Fruit fly (Drosophila melanogaster) whole organism, pupa: ENCODE results near the gene Mtl.

Source experiments
- CG12605 ChIP-seq: fragments of 200-800 bp; sonication (Bioruptor generic); IDR thresholded peaks from 2 replicates; pipeline ENCODE4 v1.3.6; 2022; ENCODE audit warnings: missing biosample characterization, missing genetic modification characterization
- CG15710 ChIP-seq: fragments of 200-800 bp; sonication (Bioruptor generic); optimal IDR thresholded peaks from 2 replicates; lab custom pipeline; 2018; ENCODE audit warnings: missing biosample characterization, mild to moderate bottlenecking, missing genetic modification characterization, moderate library complexity
- CG17806 ChIP-seq: fragments of 200-800 bp; sonication (Bioruptor generic); optimal IDR thresholded peaks from 2 replicates; lab custom pipeline; 2018; ENCODE audit warnings: missing biosample characterization, mild to moderate bottlenecking, missing genetic modification characterization, moderate library complexity
- CG4496 ChIP-seq: fragments of 200-800 bp; sonication (Bioruptor generic); IDR thresholded peaks from 3 replicates; pipeline ENCODE4 v1.3.6; 2022; ENCODE audit warnings: missing biosample characterization, missing genetic modification characterization
- CG8159 ChIP-seq: fragments of 200-800 bp; sonication (Bioruptor generic); optimal IDR thresholded peaks from 3 replicates; lab custom pipeline; 2018; ENCODE audit warnings: missing biosample characterization, mild to moderate bottlenecking, missing genetic modification characterization, moderate library complexity
- CG8301 ChIP-seq: fragments of 200-800 bp; sonication (Bioruptor generic); optimal IDR thresholded peaks from 2 replicates; lab custom pipeline; 2018; ENCODE audit warnings: missing biosample characterization, mild to moderate bottlenecking, missing genetic modification characterization
- CG9948 ChIP-seq: fragments of 200-800 bp; sonication (Bioruptor generic); optimal IDR thresholded peaks from 2 replicates; lab custom pipeline; 2018; ENCODE audit warnings: missing biosample characterization, mild to moderate bottlenecking, missing genetic modification characterization, moderate library complexity
- Ets98B ChIP-seq: fragments of 200-800 bp; sonication (Bioruptor generic); IDR thresholded peaks from 2 replicates; pipeline ENCODE4 v1.3.6; 2022; ENCODE audit warnings: missing biosample characterization, missing genetic modification characterization
- Pif1B ChIP-seq: fragments of 200-800 bp; sonication (Bioruptor generic); optimal IDR thresholded peaks from 3 replicates; lab custom pipeline; 2016; ENCODE audit warnings: missing biosample characterization, missing genetic modification characterization
- Snoo ChIP-seq: fragments of 200-800 bp; sonication (Bioruptor generic); optimal IDR thresholded peaks from 3 replicates; lab custom pipeline; 2017; ENCODE audit warnings: missing biosample characterization, mild to moderate bottlenecking, missing genetic modification characterization, inconsistent platforms
- fd96Ca ChIP-seq: fragments of 200-800 bp; sonication (Bioruptor generic); IDR thresholded peaks from 3 replicates; pipeline ENCODE4 v1.3.6; 2022; ENCODE audit warnings: missing biosample characterization, missing genetic modification characterization
- gl ChIP-seq: fragments of 200-800 bp; sonication (Bioruptor generic); optimal IDR thresholded peaks from 2 replicates; lab custom pipeline; 2018; ENCODE audit warnings: missing biosample characterization, mild to moderate bottlenecking, missing genetic modification characterization
- rn ChIP-seq: fragments of 200-800 bp; sonication (Bioruptor generic); IDR thresholded peaks from 2 replicates; pipeline ENCODE4 v1.3.6; 2022; ENCODE audit warnings: missing biosample characterization, missing genetic modification characterization

DNA sequence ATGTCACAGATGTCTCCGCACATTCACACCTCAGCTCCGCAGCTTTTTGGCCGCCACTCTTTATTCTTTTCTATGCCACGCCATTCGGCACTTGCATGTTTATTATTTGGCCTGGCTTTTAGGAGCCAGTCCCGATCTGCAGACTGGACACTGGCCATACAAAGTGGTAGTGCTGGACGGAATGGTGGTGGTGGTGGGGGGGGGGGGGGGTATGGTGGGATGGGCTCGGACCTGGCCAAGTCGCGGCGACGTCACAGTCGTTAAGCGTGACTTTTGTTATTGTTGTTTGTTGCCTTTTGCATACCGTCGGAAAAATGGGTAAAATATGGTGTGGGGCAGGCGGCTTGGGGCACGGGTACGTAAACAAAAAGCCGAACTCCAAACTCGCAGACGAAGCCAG lies 48.9 kb downstream of the Mtl start:
- no peak for TF ChIP-seq fd96Ca (GFP tag; lab: Robert Waterston, UW)
- no peak for TF ChIP-seq CG12605 (GFP tag; lab: Robert Waterston, UW)
- no peak for TF ChIP-seq CG17806 (tag; lab: Kevin White, UChicago)
- no peak for TF ChIP-seq Pif1B (GFP tag; lab: Kevin White, UChicago)
- no peak for TF ChIP-seq CG8301
- no peak for TF ChIP-seq CG4496
- TF ChIP-seq CG15710 = no peak
- no peak for TF ChIP-seq gl
- TF ChIP-seq CG9948 (tag; lab: Kevin White, UChicago) = no peak
- TF ChIP-seq CG8159 (tag; lab: Kevin White, UChicago) = no peak
- TF ChIP-seq rn (GFP tag; lab: Robert Waterston, UW) = no peak
- TF ChIP-seq Snoo = no peak
- 0 out of 2 replicates have a peak, but pooled peaks have one; percentile 6 for TF ChIP-seq Ets98B
